Fruit fly (Drosophila melanogaster) whole organism, adult: ENCODE results near the gene RpL34a.

ENCODE experiments used
- CG12768 ChIP-seq: fragments of 200-800 bp; sonication (Bioruptor generic); optimal IDR thresholded peaks from 2 replicates; lab custom pipeline; 2017; ENCODE audit warnings: missing biosample characterization, missing genetic modification characterization, mild to moderate bottlenecking, moderate library complexity, missing genetic modification reagents
- CG1620 ChIP-seq: fragments of 200-800 bp; sonication (Bioruptor generic); optimal IDR thresholded peaks from 2 replicates; lab custom pipeline; 2016; ENCODE audit warnings: missing biosample characterization, missing genetic modification characterization
- Clk ChIP-seq: fragments of 200-800 bp; sonication (Bioruptor generic); optimal IDR thresholded peaks from 2 replicates; lab custom pipeline; 2017; ENCODE audit warnings: missing biosample characterization, missing genetic modification characterization
- Crg-1 ChIP-seq: fragments of 200-800 bp; sonication (Bioruptor generic); optimal IDR thresholded peaks from 2 replicates; lab custom pipeline; 2016; ENCODE audit warnings: missing biosample characterization, missing genetic modification characterization
- Mnt ChIP-seq: fragments of 200-800 bp; sonication (Bioruptor generic); optimal IDR thresholded peaks from 2 replicates; lab custom pipeline; 2016; ENCODE audit warnings: missing biosample characterization, mild to moderate bottlenecking, missing genetic modification characterization
- cic ChIP-seq: fragments of 200-800 bp; sonication (Bioruptor generic); optimal IDR thresholded peaks from 2 replicates; lab custom pipeline; 2017; ENCODE audit warnings: missing biosample characterization, mild to moderate bottlenecking, missing genetic modification characterization, moderate library complexity
- cnc ChIP-seq, 2 experiments: fragments of >200 bp; optimal IDR thresholded peaks; 2 replicates each; lab custom pipeline; 2017
- kay ChIP-seq: fragments of 200-800 bp; sonication (Bioruptor generic); peaks from one replicate; lab custom pipeline; 2016; ENCODE audit warnings: missing biosample characterization, missing genetic modification characterization, borderline replicate concordance
- ovo ChIP-seq: fragments of 200-800 bp; sonication (Bioruptor generic); optimal IDR thresholded peaks from 2 replicates; lab custom pipeline; 2016; ENCODE audit warnings: missing biosample characterization, missing genetic modification characterization

- no peak for TF ChIP-seq Crg-1
- no peak for TF ChIP-seq CG12768 (GFP tag; lab: Kevin White, UChicago)
- TF ChIP-seq Clk (GFP tag; lab: Kevin White, UChicago) = no peak
- no peak for TF ChIP-seq cic (GFP tag; lab: Kevin White, UChicago)
- TF ChIP-seq kay = no peak
- no peak for TF ChIP-seq cnc (optimal IDR thresholded peaks at IDR 0.05; lab: Kevin White, UChicago)
- no peak for TF ChIP-seq Mnt (GFP tag; lab: Kevin White, UChicago)
- TF ChIP-seq ovo (GFP tag; lab: Kevin White, UChicago) = no peak
- no peak for TF ChIP-seq CG1620 (GFP tag; lab: Kevin White, UChicago)
These were observed 35.8 kb downstream of the RpL34a start for dm6 chr3R:26023252-26023651.
